Fruit fly (Drosophila melanogaster) S2 (cell line): ENCODE measurements around the gene cv-c.

Experiments
- CG8478 ChIP-seq: fragments of >200 bp; optimal IDR thresholded peaks from 2 replicates; lab custom pipeline; 2018
- CTCF ChIP-seq, 2 experiments: fragments of >200 bp; optimal IDR thresholded peaks; 2 replicates each; lab custom pipeline; 2018

dm6 chr3R:14346838-14347745 lies 134.4 kb downstream of the cv-c start:
- TF ChIP-seq CTCF (optimal IDR thresholded peaks at IDR 0.05; lab: Kevin White, UChicago) (no peak), CG8478 (lab: Kevin White, UChicago) (no peak)
